Fruit fly (Drosophila melanogaster) whole organism, embryonic: Measurements from ENCODE around the gene CG5715.

Source experiments
- Asciz ChIP-seq: fragments of 200-800 bp; sonication (Bioruptor generic); optimal IDR thresholded peaks from 2 replicates; lab custom pipeline; 2017; ENCODE audit warnings: missing biosample characterization, mild to moderate bottlenecking, missing genetic modification characterization, missing genetic modification reagents
- CG1024 ChIP-seq: fragments of 200-800 bp; sonication (Bioruptor generic); IDR thresholded peaks from 2 replicates; pipeline ENCODE4 v1.3.6; 2022; ENCODE audit warnings: missing biosample characterization, missing genetic modification characterization
- CG10959 ChIP-seq: fragments of 200-800 bp; sonication (Bioruptor generic); IDR thresholded peaks from 2 replicates; pipeline ENCODE4 v1.3.6; 2022; ENCODE audit warnings: missing biosample characterization, missing genetic modification characterization
- CG13775 ChIP-seq: fragments of 200-800 bp; sonication (Bioruptor generic); optimal IDR thresholded peaks from 3 replicates; lab custom pipeline; 2017; ENCODE audit warnings: missing biosample characterization, mild to moderate bottlenecking, missing genetic modification characterization
- CG14965 ChIP-seq: fragments of 200-800 bp; sonication (Bioruptor generic); optimal IDR thresholded peaks from 2 replicates; lab custom pipeline; 2016; ENCODE audit warnings: missing biosample characterization, missing genetic modification characterization, borderline replicate concordance
- CG15011 ChIP-seq: fragments of 200-800 bp; sonication (Bioruptor generic); optimal IDR thresholded peaks from 3 replicates; lab custom pipeline; 2018; ENCODE audit warnings: missing biosample characterization, mild to moderate bottlenecking, missing genetic modification characterization
- CG15479 ChIP-seq: fragments of 200-800 bp; sonication (Bioruptor generic); optimal IDR thresholded peaks from 3 replicates; lab custom pipeline; 2019; ENCODE audit warnings: missing biosample characterization, mild to moderate bottlenecking, missing genetic modification characterization, moderate library complexity
- CG1603 ChIP-seq: fragments of 200-800 bp; sonication (Bioruptor generic); optimal IDR thresholded peaks from 2 replicates; lab custom pipeline; 2019; ENCODE audit warnings: missing biosample characterization, mild to moderate bottlenecking, missing genetic modification characterization, moderate library complexity
- CG1647 ChIP-seq: fragments of 200-800 bp; sonication (Bioruptor generic); optimal IDR thresholded peaks from 3 replicates; lab custom pipeline; 2016; ENCODE audit warnings: missing biosample characterization, missing genetic modification characterization
- CG18262 ChIP-seq: fragments of 200-800 bp; optimal IDR thresholded peaks from 3 replicates; lab custom pipeline; 2019; ENCODE audit warnings: missing biosample characterization, mild to moderate bottlenecking, missing genetic modification characterization, moderate library complexity
- CG18599 ChIP-seq: fragments of 200-800 bp; sonication (Bioruptor generic); optimal IDR thresholded peaks from 3 replicates; lab custom pipeline; 2017; ENCODE audit warnings: missing biosample characterization, missing genetic modification characterization, mild to moderate bottlenecking, moderate library complexity, missing genetic modification reagents
- CG18619 ChIP-seq: fragments of 200-800 bp; sonication (Bioruptor generic); optimal IDR thresholded peaks from 3 replicates; lab custom pipeline; 2017; ENCODE audit warnings: missing biosample characterization, mild to moderate bottlenecking, missing genetic modification characterization
- CG32532 ChIP-seq: fragments of 200-800 bp; sonication (Bioruptor generic); IDR thresholded peaks from 2 replicates; pipeline ENCODE4 v1.3.6; 2022; ENCODE audit warnings: missing biosample characterization, missing genetic modification characterization
- CG3281 ChIP-seq: fragments of 200-800 bp; sonication (Bioruptor generic); optimal IDR thresholded peaks from 3 replicates; lab custom pipeline; 2017; ENCODE audit warnings: missing biosample characterization, mild to moderate bottlenecking, missing genetic modification characterization
- CG34224 ChIP-seq: fragments of 200-800 bp; sonication (Bioruptor generic); IDR thresholded peaks from 3 replicates; pipeline ENCODE4 v1.3.6; 2022; ENCODE audit warnings: missing biosample characterization, missing genetic modification characterization; ENCODE audit not compliant: partially characterized antibody
- CG34376 ChIP-seq: fragments of 200-800 bp; sonication (Bioruptor generic); optimal IDR thresholded peaks from 2 replicates; lab custom pipeline; 2018; ENCODE audit warnings: missing biosample characterization, mild to moderate bottlenecking, missing genetic modification characterization
- CG34422 ChIP-seq: fragments of 200-800 bp; sonication (Bioruptor generic); IDR thresholded peaks from 3 replicates; pipeline ENCODE4 v1.3.6; 2022; ENCODE audit warnings: missing biosample characterization, missing genetic modification characterization
- CG6272 ChIP-seq: fragments of 200-800 bp; sonication (Bioruptor generic); IDR thresholded peaks from 2 replicates; pipeline ENCODE4 v1.3.6; 2022; ENCODE audit warnings: missing biosample characterization, missing genetic modification characterization
- CG6854 ChIP-seq: fragments of 200-800 bp; sonication (Bioruptor generic); optimal IDR thresholded peaks from 3 replicates; lab custom pipeline; 2017; ENCODE audit warnings: missing biosample characterization, mild to moderate bottlenecking, missing genetic modification characterization
- CG7556 ChIP-seq: fragments of 200-800 bp; sonication (Bioruptor generic); optimal IDR thresholded peaks from 2 replicates; lab custom pipeline; 2017; ENCODE audit warnings: missing biosample characterization, mild to moderate bottlenecking, missing genetic modification characterization
- CG9609 ChIP-seq: fragments of 200-800 bp; sonication (Bioruptor generic); optimal IDR thresholded peaks from 3 replicates; lab custom pipeline; 2016; ENCODE audit warnings: missing biosample characterization, missing genetic modification characterization
- CG9727 ChIP-seq: fragments of 200-800 bp; sonication (Bioruptor generic); optimal IDR thresholded peaks from 3 replicates; lab custom pipeline; 2017; ENCODE audit warnings: missing biosample characterization, mild to moderate bottlenecking, missing genetic modification characterization
- Deaf1 ChIP-seq: fragments of 200-800 bp; optimal IDR thresholded peaks from 3 replicates; lab custom pipeline; 2019; ENCODE audit warnings: missing biosample characterization, mild to moderate bottlenecking, missing genetic modification characterization, moderate library complexity
- Doc3 ChIP-seq: fragments of 200-800 bp; sonication (Bioruptor generic); IDR thresholded peaks from 3 replicates; pipeline ENCODE4 v1.3.6; 2022; ENCODE audit warnings: missing biosample characterization, missing genetic modification characterization; ENCODE audit not compliant: partially characterized antibody
- Dp ChIP-seq: fragments of 200-800 bp; sonication (Bioruptor generic); optimal IDR thresholded peaks from 2 replicates; lab custom pipeline; 2018; ENCODE audit warnings: missing biosample characterization, mild to moderate bottlenecking, missing genetic modification characterization, moderate library complexity
- Eip74EF ChIP-seq, 2 experiments: fragments of 200-800 bp in 1 of 2; fragments of >200 bp in 1 of 2; sonication (Bioruptor generic) in 1 of 2; optimal IDR thresholded peaks; 2 replicates each; lab custom pipeline; 2017 to 2019; ENCODE audit warnings: missing biosample characterization in 2 of 2, missing genetic modification characterization in 2 of 2, mild to moderate bottlenecking in 1 of 2, moderate library complexity in 1 of 2
- HHEX ChIP-seq: fragments of 200-800 bp; sonication (Bioruptor generic); optimal IDR thresholded peaks from 3 replicates; lab custom pipeline; 2017; ENCODE audit warnings: missing biosample characterization, mild to moderate bottlenecking, missing genetic modification characterization, missing genetic modification reagents
- HmgD ChIP-seq: fragments of 200-800 bp; sonication (Bioruptor generic); optimal IDR thresholded peaks from 3 replicates; lab custom pipeline; 2016; ENCODE audit warnings: missing biosample characterization, missing genetic modification characterization
- MTF-1 ChIP-seq: fragments of 200-800 bp; sonication (Bioruptor generic); optimal IDR thresholded peaks from 2 replicates; lab custom pipeline; 2018; ENCODE audit warnings: missing biosample characterization, mild to moderate bottlenecking, missing genetic modification characterization, borderline replicate concordance
- Max ChIP-seq: fragments of 200-800 bp; sonication (Bioruptor generic); optimal IDR thresholded peaks from 2 replicates; lab custom pipeline; 2016; ENCODE audit warnings: missing biosample characterization, mild to moderate bottlenecking, missing genetic modification characterization
- NK7.1 ChIP-seq: fragments of 200-800 bp; sonication (Bioruptor generic); optimal IDR thresholded peaks from 3 replicates; lab custom pipeline; 2016; ENCODE audit warnings: missing biosample characterization, missing genetic modification characterization
- Rfx ChIP-seq: fragments of 200-800 bp; sonication (Bioruptor generic); IDR thresholded peaks from 2 replicates; pipeline ENCODE4 v1.3.6; 2022; ENCODE audit warnings: missing biosample characterization, missing genetic modification characterization
- Rx ChIP-seq: fragments of 200-800 bp; sonication (Bioruptor generic); IDR thresholded peaks from 2 replicates; pipeline ENCODE4 v1.3.6; 2022; ENCODE audit warnings: missing biosample characterization, missing genetic modification characterization
- Sin3A ChIP-seq: fragments of >200 bp; optimal IDR thresholded peaks from 2 replicates; lab custom pipeline; 2018
- Sox102F ChIP-seq: fragments of 200-800 bp; sonication (Bioruptor generic); optimal IDR thresholded peaks from 2 replicates; lab custom pipeline; 2018; ENCODE audit warnings: missing biosample characterization, mild to moderate bottlenecking, missing genetic modification characterization, moderate library complexity
- TFAM ChIP-seq: fragments of 200-800 bp; sonication (Bioruptor generic); optimal IDR thresholded peaks from 2 replicates; lab custom pipeline; 2017; ENCODE audit warnings: missing biosample characterization, missing genetic modification characterization, inconsistent platforms
- YL-1 ChIP-seq: fragments of 200-800 bp; sonication (Bioruptor generic); optimal IDR thresholded peaks from 3 replicates; lab custom pipeline; 2017; ENCODE audit warnings: missing biosample characterization, mild to moderate bottlenecking, missing genetic modification characterization
- bigmax ChIP-seq: fragments of 200-800 bp; sonication (Bioruptor generic); optimal IDR thresholded peaks from 2 replicates; lab custom pipeline; 2018; ENCODE audit warnings: missing biosample characterization, mild to moderate bottlenecking, missing genetic modification characterization
- crol ChIP-seq: fragments of 200-800 bp; sonication (Bioruptor generic); IDR thresholded peaks from 2 replicates; pipeline ENCODE4 v1.3.6; 2022; ENCODE audit warnings: missing biosample characterization, missing genetic modification characterization
- ewg ChIP-seq: fragments of 200-800 bp; sonication (Bioruptor generic); optimal IDR thresholded peaks from 3 replicates; lab custom pipeline; 2017; ENCODE audit warnings: mild to moderate bottlenecking, missing biosample characterization, missing genetic modification reagents, missing genetic modification characterization
- fd102C ChIP-seq: fragments of 200-800 bp; sonication (Bioruptor generic); optimal IDR thresholded peaks from 2 replicates; lab custom pipeline; 2018; ENCODE audit warnings: missing biosample characterization, mild to moderate bottlenecking, missing genetic modification characterization, moderate library complexity
- h ChIP-seq: fragments of >200 bp; optimal IDR thresholded peaks from 2 replicates; lab custom pipeline; 2017
- maf-S ChIP-seq: fragments of 200-800 bp; sonication (Bioruptor generic); optimal IDR thresholded peaks from 2 replicates; lab custom pipeline; 2016; ENCODE audit warnings: missing biosample characterization, missing genetic modification characterization
- peb ChIP-seq: fragments of 200-800 bp; sonication (Bioruptor generic); IDR thresholded peaks from 2 replicates; pipeline ENCODE4 v1.3.6; 2022; ENCODE audit warnings: missing biosample characterization, missing genetic modification characterization
- pnt ChIP-seq: fragments of 200-800 bp; sonication (Bioruptor generic); optimal IDR thresholded peaks from 3 replicates; lab custom pipeline; 2016; ENCODE audit warnings: missing biosample characterization, missing genetic modification characterization
- pros ChIP-seq: fragments of 200-800 bp; sonication (Bioruptor generic); optimal IDR thresholded peaks from 3 replicates; lab custom pipeline; 2019; ENCODE audit warnings: missing biosample characterization, mild to moderate bottlenecking, missing genetic modification characterization, moderate library complexity
- run ChIP-seq: fragments of 200-800 bp; sonication (Bioruptor generic); optimal IDR thresholded peaks from 3 replicates; lab custom pipeline; 2018; ENCODE audit warnings: missing biosample characterization, mild to moderate bottlenecking, missing genetic modification characterization
- tap ChIP-seq: fragments of 200-800 bp; optimal IDR thresholded peaks from 3 replicates; lab custom pipeline; 2019; ENCODE audit warnings: missing biosample characterization, mild to moderate bottlenecking, missing genetic modification characterization, moderate library complexity
- trh ChIP-seq: fragments of 200-800 bp; sonication (Bioruptor generic); optimal IDR thresholded peaks from 2 replicates; lab custom pipeline; 2016; ENCODE audit warnings: missing biosample characterization, missing genetic modification characterization
- vvl ChIP-seq: fragments of 200-800 bp; sonication (Bioruptor generic); IDR thresholded peaks from 2 replicates; pipeline ENCODE4 v1.3.6; 2022; ENCODE audit warnings: missing biosample characterization, missing genetic modification characterization
- wor ChIP-seq: fragments of 200-800 bp; sonication (Bioruptor generic); IDR thresholded peaks from 2 replicates; pipeline ENCODE4 v1.3.6; 2022; ENCODE audit warnings: missing biosample characterization, missing genetic modification characterization

CG5715 gene

dm6 chr3R:24272775-24273290 is 21.4 kb downstream of the CG5715 start, which contains the start of gene Orct2 (continued):
- no peak for TF ChIP-seq bigmax (GFP tag; lab: Kevin White, UChicago)
- peak; percentile 56 for TF ChIP-seq Max (GFP tag; lab: Kevin White, UChicago)
- no peak for TF ChIP-seq CG1647
- no peak for TF ChIP-seq CG7556
- TF ChIP-seq TFAM (GFP tag; lab: Kevin White, UChicago), result no peak
- TF ChIP-seq CG32532 (GFP tag; lab: Robert Waterston, UW), result 0 out of 2 replicates have a peak, but pooled peaks have one; percentile 6
- peak; percentile 42 for TF ChIP-seq CG6854 (GFP tag; lab: Kevin White, UChicago)
- no peak for TF ChIP-seq maf-S (GFP tag; lab: Kevin White, UChicago)
- no peak for TF ChIP-seq h (lab: Kevin White, UChicago)
- TF ChIP-seq Sin3A, result no peak
- no peak for TF ChIP-seq tap (tag; lab: Kevin White, UChicago)
- no peak for TF ChIP-seq vvl
- 0 out of 2 replicates have a peak, but pooled peaks have one; percentile 28 for TF ChIP-seq Rfx (GFP tag; lab: Robert Waterston, UW)
- no peak for TF ChIP-seq run (tag; lab: Kevin White, UChicago)
- TF ChIP-seq CG34376 (GFP tag; lab: Kevin White, UChicago), result peak; percentile 66
- no peak for TF ChIP-seq Asciz (GFP tag; lab: Kevin White, UChicago)
- peak in 1 of 2 experiments; percentile 79 for TF ChIP-seq Eip74EF (GFP tag; optimal IDR thresholded peaks at IDR 0.05; lab: Kevin White, UChicago)
- TF ChIP-seq CG1603, result no peak
- TF ChIP-seq Doc3, result no peak
- no peak for TF ChIP-seq CG15011
- peak; percentile 15 for TF ChIP-seq CG9727 (GFP tag; lab: Kevin White, UChicago)
- TF ChIP-seq CG34422 (GFP tag; lab: Robert Waterston, UW), result peak; percentile 77; the same call in 1 of the 3 replicates
- peak; percentile 24; the same call in 1 of the 3 replicates for TF ChIP-seq CG34224 (GFP tag; lab: Robert Waterston, UW)
- peak; percentile 25 for TF ChIP-seq HHEX (GFP tag; lab: Kevin White, UChicago)
- no peak for TF ChIP-seq CG14965 (GFP tag; lab: Kevin White, UChicago)
- TF ChIP-seq wor (GFP tag; lab: Robert Waterston, UW), result no peak
- TF ChIP-seq CG1024 (GFP tag; lab: Robert Waterston, UW), result no peak
- peak; percentile 4 for TF ChIP-seq YL-1 (GFP tag; lab: Kevin White, UChicago)
- TF ChIP-seq MTF-1 (GFP tag; lab: Kevin White, UChicago), result no peak
- TF ChIP-seq crol, result peak; percentile 84
- no peak for TF ChIP-seq HmgD
- peak; percentile 66 for TF ChIP-seq CG18599 (GFP tag; lab: Kevin White, UChicago)
- no peak for TF ChIP-seq trh (GFP tag; lab: Kevin White, UChicago)
- TF ChIP-seq CG15479, result no peak
- TF ChIP-seq CG13775 (GFP tag; lab: Kevin White, UChicago), result no peak
- no peak for TF ChIP-seq pnt (GFP tag; lab: Kevin White, UChicago)
- TF ChIP-seq fd102C (GFP tag; lab: Kevin White, UChicago), result peak; percentile 28
- no peak for TF ChIP-seq Dp (GFP tag; lab: Kevin White, UChicago)
- TF ChIP-seq CG18262 (tag; lab: Kevin White, UChicago), result no peak
- TF ChIP-seq Sox102F, result no peak
- TF ChIP-seq ewg, result peak; percentile 84
- peak; percentile 95 for TF ChIP-seq Deaf1 (tag; lab: Kevin White, UChicago)
- TF ChIP-seq CG10959 (GFP tag; lab: Robert Waterston, UW), result no peak
- TF ChIP-seq CG3281 (GFP tag; lab: Kevin White, UChicago), result peak; percentile 16
- TF ChIP-seq NK7.1 (GFP tag; lab: Kevin White, UChicago), result no peak
- no peak for TF ChIP-seq Rx (GFP tag; lab: Robert Waterston, UW)
- no peak for TF ChIP-seq CG9609 (GFP tag; lab: Kevin White, UChicago)
- TF ChIP-seq CG6272 (GFP tag; lab: Robert Waterston, UW), result no peak
- no peak for TF ChIP-seq peb (GFP tag; lab: Robert Waterston, UW)
- TF ChIP-seq pros, result peak; percentile 91
- TF ChIP-seq CG18619, result no peak
